Comparison of ENCODE assay signal across 2 worm cellular contexts in the genomic region with DNA sequence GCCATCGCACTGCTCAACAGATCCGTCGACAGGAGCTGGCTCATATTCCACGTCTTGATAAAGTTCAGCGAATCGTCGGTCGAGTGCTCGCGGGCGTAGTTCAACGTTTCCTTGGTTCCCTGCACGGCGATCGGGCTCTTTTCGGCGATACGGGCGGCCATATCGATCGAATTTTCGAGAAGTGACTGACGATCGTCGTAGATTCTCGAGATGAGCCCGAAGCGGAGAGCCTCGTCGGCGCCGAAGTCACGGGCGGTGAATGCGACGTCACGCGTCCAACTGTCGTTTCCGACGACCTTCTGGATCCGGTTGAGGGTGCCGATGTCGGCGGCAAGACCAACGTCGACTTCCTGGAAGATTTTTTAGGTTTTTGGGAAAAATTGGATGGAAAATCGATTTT.
A peak's percentile ranks its signal among the peaks of the same experiment; 100 is the strongest.
TF ChIP-seq lines count a peak whose summit lies in the region.

No protein-coding gene starts in this region.

TF ChIP-seq in whole organism, L4 larva, 104 proteins besides CTCF, POLR2A, EP300 and RAD21:
- peak; percentile 80 for TF ChIP-seq aha-1 (tag; lab: Kevin White, UChicago)
- TF ChIP-seq set-16 (GFP tag; IDR thresholded peaks at IDR 0.05; lab: Robert Waterston, UW): peak; percentile 70
- no peak for TF ChIP-seq mxl-2 (GFP tag; conservative IDR thresholded peaks at IDR 0.05; lab: Robert Waterston, UW)

TF ChIP-seq in whole organism, young adult, 124 proteins besides CTCF, POLR2A, EP300 and RAD21:
- TF ChIP-seq dox-1 (GFP tag; IDR thresholded peaks at IDR 0.05; lab: Robert Waterston, UW) (0 out of 2 replicates have a peak, but pooled peaks have one; percentile 12), zfh-2 (GFP tag; conservative IDR thresholded peaks at IDR 0.05; lab: Robert Waterston, UW) (peak; percentile 55; the same call in 1 of the 2 replicates), B0336.3 (GFP tag; IDR thresholded peaks at IDR 0.05; lab: Robert Waterston, UW) (no peak)
